Fruit fly (Drosophila melanogaster) whole organism: ENCODE measurements around the gene Ets96B.

Experiments
- CG8478 ChIP-seq: fragments of >200 bp; optimal IDR thresholded peaks from 2 replicates; lab custom pipeline; 2018; ENCODE audit warnings: inconsistent platforms
- Dll ChIP-seq: fragments of >200 bp; optimal IDR thresholded peaks from 2 replicates; lab custom pipeline; 2017
- EcR ChIP-seq, 2 experiments: fragments of >200 bp; optimal IDR thresholded peaks; 2 replicates each; lab custom pipeline; 2017; ENCODE audit warnings: missing biosample characterization in 2 of 2, missing genetic modification characterization in 2 of 2, missing genetic modification reagents in 2 of 2
- pan ChIP-seq: fragments of >200 bp; optimal IDR thresholded peaks from 2 replicates; lab custom pipeline; 2017
- psq ChIP-seq: fragments of >200 bp; optimal IDR thresholded peaks from 2 replicates; lab custom pipeline; 2017
- usp ChIP-seq: fragments of >200 bp; optimal IDR thresholded peaks from 2 replicates; lab custom pipeline; 2017; ENCODE audit warnings: missing biosample characterization, missing genetic modification characterization, mixed read lengths

Gene Ets96B

dm6 chr3R:24787734-24788133 lies at the start of gene Ets96B:
Gene Ets96B, plus strand, starts transcription at chr3R:24788054.
- TF ChIP-seq psq (lab: Kevin White, UChicago), result no peak
- no peak for TF ChIP-seq Dll
- TF ChIP-seq pan, result no peak
- TF ChIP-seq CG8478, result no peak
- no peak for TF ChIP-seq usp (GFP tag; lab: Kevin White, UChicago)
- TF ChIP-seq EcR (GFP tag; optimal IDR thresholded peaks at IDR 0.05; lab: Kevin White, UChicago), result no peak

DNA sequence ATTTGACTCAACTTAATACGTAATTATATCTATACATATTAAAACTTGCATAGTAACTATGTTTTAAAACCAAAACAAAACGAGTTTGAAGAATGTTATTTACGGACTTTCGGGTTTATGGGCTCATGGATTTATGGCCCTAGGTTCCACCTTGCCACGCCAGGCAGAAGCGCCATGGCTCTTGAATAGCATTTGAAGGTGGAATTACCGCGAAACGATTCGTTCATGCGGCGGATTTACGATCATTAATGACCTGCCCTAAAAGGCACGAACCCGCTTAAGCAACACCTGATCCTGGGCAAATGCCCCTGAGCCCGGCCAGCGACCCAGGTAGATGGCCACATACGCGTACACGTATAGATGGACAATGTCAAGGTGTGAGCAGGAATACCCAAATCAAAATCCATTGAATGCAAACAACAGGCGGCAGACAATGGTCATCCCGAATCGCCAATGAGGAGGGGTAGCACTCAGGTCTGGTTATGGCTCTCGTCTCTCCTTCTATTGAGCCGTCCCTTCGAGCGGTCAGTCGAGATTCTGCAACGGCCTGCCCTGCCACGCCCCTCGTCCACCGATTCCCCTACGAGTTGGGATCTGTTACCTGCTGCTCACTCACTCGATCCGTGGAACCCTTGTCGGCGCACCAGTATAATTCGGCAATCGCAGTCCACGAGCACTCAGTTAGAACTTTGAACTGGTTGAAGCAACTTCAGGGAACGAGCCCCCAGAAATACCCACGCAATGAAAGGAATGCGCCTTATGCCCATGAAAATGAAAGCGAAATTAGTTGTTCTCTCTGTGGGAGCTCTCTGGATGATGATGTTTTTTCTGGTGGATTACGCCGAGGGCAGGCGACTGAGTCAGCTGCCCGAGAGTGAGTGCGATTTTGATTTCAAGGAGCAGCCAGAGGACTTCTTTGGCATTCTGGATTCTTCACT lies 38.5 kb upstream of the Ets96B start, which contains the start of gene tld:
Gene tld, plus strand, starts transcription at position 677 of the 938 bp plus-strand sequence.
- TF ChIP-seq EcR (GFP tag; optimal IDR thresholded peaks at IDR 0.05; lab: Kevin White, UChicago) (no peak), psq (lab: Kevin White, UChicago) (no peak), pan (no peak), Dll (no peak), usp (GFP tag; lab: Kevin White, UChicago) (no peak), CG8478 (no peak)

dm6 chr3R:24753561-24754027 lies 34.3 kb upstream of the Ets96B start, which contains the start of gene asp:
Gene asp, plus strand, starts transcription at chr3R:24753849.
- TF ChIP-seq pan, result no peak

- TF ChIP-seq CG8478 (no peak), usp (GFP tag; lab: Kevin White, UChicago) (no peak), Dll (no peak), EcR (GFP tag; optimal IDR thresholded peaks at IDR 0.05; lab: Kevin White, UChicago) (no peak), psq (lab: Kevin White, UChicago) (no peak), pan (no peak)
Observed at dm6 chr3R:24764971-24765370, 22.9 kb upstream of the Ets96B start, which contains the start of gene AstA. Gene AstA, minus strand, starts transcription at chr3R:24765071.

dm6 chr3R:24766684-24767083 lies 21.2 kb upstream of the Ets96B start:
- no peak for TF ChIP-seq usp (GFP tag; lab: Kevin White, UChicago)
- no peak for TF ChIP-seq EcR (GFP tag; optimal IDR thresholded peaks at IDR 0.05; lab: Kevin White, UChicago)
- TF ChIP-seq Dll, result no peak
- no peak for TF ChIP-seq CG8478
- TF ChIP-seq pan, result no peak

DNA sequence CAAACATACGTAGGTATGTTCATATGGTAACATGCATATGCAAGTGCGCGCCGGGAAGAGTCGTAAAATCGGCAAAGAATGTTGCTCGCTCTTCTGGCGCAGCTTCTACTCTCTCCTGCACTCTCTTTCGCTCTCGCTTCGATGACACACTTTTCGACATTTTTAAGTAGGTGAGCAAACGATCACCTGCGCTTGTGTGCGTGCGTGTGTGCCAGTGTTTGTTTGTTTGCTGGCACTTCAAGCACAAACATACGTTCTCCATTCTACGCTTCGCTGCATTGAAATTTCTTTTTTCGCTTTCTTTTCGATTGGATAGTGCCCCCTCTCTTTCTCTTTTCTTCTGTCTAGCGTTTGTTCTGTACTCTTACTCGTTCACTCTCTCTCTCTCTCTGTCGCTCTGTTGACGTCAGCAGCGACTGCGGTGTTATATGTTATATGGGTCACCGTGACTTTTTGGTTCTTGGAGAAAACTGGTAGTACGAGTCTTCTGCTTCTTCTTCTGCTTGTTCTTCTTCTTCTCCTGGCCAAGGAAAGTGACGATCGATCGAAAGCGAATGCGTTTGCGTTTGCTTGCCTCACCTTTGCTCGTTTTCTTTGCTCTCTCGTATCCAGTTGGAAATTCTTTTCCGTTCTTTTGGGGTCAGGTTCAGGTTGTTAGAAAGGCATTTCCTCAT lies 20.1 kb upstream of the Ets96B start:
- TF ChIP-seq Dll, result peak; percentile 76
- no peak for TF ChIP-seq CG8478

- TF ChIP-seq CG8478 (no peak), pan (no peak), Dll (peak; percentile 35)
Observed at dm6 chr3R:24768538-24769401, 19.1 kb upstream of the Ets96B start, which contains the start of gene CG13631. Gene CG13631, plus strand, starts transcription at chr3R:24769351.

DNA sequence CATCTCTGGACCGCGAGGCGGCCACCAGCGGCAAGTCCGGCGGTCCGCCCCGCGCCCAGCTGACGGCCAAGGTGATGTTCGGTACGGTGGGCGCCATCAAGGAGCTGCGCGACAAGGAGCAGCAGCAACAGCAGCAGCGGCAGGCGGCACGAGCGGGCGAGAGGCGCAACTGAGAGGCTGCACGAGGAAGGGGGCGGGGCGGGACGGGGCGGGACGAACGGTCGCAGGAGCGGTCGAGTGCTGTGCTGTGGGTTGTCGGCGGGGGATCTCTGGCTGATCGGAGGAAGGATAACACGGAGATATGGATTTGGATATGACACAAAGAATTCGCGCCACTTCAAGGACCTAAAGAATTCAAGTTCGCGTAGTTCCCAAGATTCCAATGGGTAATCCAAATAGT lies 18.3 kb upstream of the Ets96B start:
- TF ChIP-seq usp (GFP tag; lab: Kevin White, UChicago), result no peak
- no peak for TF ChIP-seq EcR (GFP tag; optimal IDR thresholded peaks at IDR 0.05; lab: Kevin White, UChicago)
- no peak for TF ChIP-seq pan
- TF ChIP-seq Dll, result no peak
- no peak for TF ChIP-seq psq (lab: Kevin White, UChicago)
- TF ChIP-seq CG8478, result no peak

dm6 chr3R:24771273-24772231 lies 16.3 kb upstream of the Ets96B start, which contains the start of gene CG42331:
Gene CG42331, plus strand, starts transcription at chr3R:24772181.
- TF ChIP-seq Dll, result no peak
- no peak for TF ChIP-seq pan
- no peak for TF ChIP-seq psq (lab: Kevin White, UChicago)
- TF ChIP-seq usp (GFP tag; lab: Kevin White, UChicago), result no peak
- TF ChIP-seq EcR (GFP tag; optimal IDR thresholded peaks at IDR 0.05; lab: Kevin White, UChicago), result no peak
- TF ChIP-seq CG8478, result no peak

dm6 chr3R:24773016-24773415 lies 14.8 kb upstream of the Ets96B start:
- TF ChIP-seq EcR (GFP tag; optimal IDR thresholded peaks at IDR 0.05; lab: Kevin White, UChicago) (no peak), Dll (no peak), usp (GFP tag; lab: Kevin White, UChicago) (no peak), pan (no peak), CG8478 (no peak), psq (lab: Kevin White, UChicago) (no peak)

DNA sequence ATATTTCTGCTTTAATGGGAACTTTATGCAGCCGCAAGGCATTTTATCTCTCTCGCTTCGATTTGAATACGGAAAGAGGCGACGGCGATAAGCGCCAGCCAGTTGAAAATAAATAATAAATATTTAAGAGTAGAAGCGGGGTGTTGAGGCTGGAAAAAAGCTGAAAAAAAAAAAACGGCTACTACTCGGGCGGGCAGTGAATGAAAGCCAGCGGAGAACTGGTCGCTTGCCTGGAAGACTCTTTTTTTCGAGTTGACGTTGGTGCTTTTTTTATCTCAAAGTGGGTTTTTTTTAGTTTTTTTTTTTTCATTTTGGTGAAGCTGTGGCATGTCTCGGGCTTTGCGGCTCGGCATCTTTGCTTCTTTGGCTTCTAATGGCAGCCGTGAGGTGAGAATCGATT lies 14.4 kb upstream of the Ets96B start:
- no peak for TF ChIP-seq CG8478
- TF ChIP-seq pan, result no peak
- TF ChIP-seq psq (lab: Kevin White, UChicago), result no peak
- TF ChIP-seq Dll, result no peak
- TF ChIP-seq EcR (GFP tag; optimal IDR thresholded peaks at IDR 0.05; lab: Kevin White, UChicago), result no peak
- TF ChIP-seq usp (GFP tag; lab: Kevin White, UChicago), result no peak
